Fruit fly (Drosophila melanogaster) whole organism, wandering third instar larva: ENCODE measurements around the gene CG43693.

Experiments used
- CG32264 ChIP-seq: fragments of 200-800 bp; sonication (Bioruptor generic); optimal IDR thresholded peaks from 2 replicates; lab custom pipeline; 2016; ENCODE audit warnings: missing biosample characterization, missing genetic modification characterization
- CG9705 ChIP-seq: fragments of 200-800 bp; sonication (Bioruptor generic); optimal IDR thresholded peaks from 2 replicates; lab custom pipeline; 2018; ENCODE audit warnings: missing biosample characterization, mild to moderate bottlenecking, missing genetic modification characterization
- CrebA ChIP-seq: fragments of 200-800 bp; sonication (Bioruptor generic); optimal IDR thresholded peaks from 2 replicates; lab custom pipeline; 2016; ENCODE audit warnings: missing biosample characterization, mild to moderate bottlenecking, missing genetic modification characterization, borderline replicate concordance
- Dfd ChIP-seq: fragments of >200 bp; optimal IDR thresholded peaks from 2 replicates; lab custom pipeline; 2017; ENCODE audit warnings: missing biosample characterization, missing genetic modification characterization
- Dif ChIP-seq: fragments of 200-275, 200-300 bp; sonication (Bioruptor generic); optimal IDR thresholded peaks from 2 replicates; lab custom pipeline; 2018; ENCODE audit warnings: missing biosample characterization, missing genetic modification characterization; ENCODE audit not compliant: partially characterized antibody
- GATAd ChIP-seq: sonication (Bioruptor generic); optimal IDR thresholded peaks from 2 replicates; lab custom pipeline; 2016; ENCODE audit warnings: missing biosample characterization, missing genetic modification characterization
- HLH106 ChIP-seq: fragments of 200-800 bp; optimal IDR thresholded peaks from 3 replicates; lab custom pipeline; 2019; ENCODE audit warnings: missing biosample characterization, mild to moderate bottlenecking, missing genetic modification characterization, moderate library complexity
- Hnf4 ChIP-seq: fragments of 200-800 bp; sonication (Bioruptor generic); optimal IDR thresholded peaks from 2 replicates; lab custom pipeline; 2016; ENCODE audit warnings: missing biosample characterization, mild to moderate bottlenecking, missing genetic modification characterization
- Hr78 ChIP-seq: fragments of >200 bp; optimal IDR thresholded peaks from 2 replicates; lab custom pipeline; 2017; ENCODE audit warnings: missing biosample characterization, missing genetic modification characterization
- Hr83 ChIP-seq: fragments of 200-300 bp; sonication (Bioruptor generic); optimal IDR thresholded peaks from 2 replicates; lab custom pipeline; 2016; ENCODE audit warnings: missing biosample characterization, mild to moderate bottlenecking, missing genetic modification characterization, moderate library complexity; ENCODE audit not compliant: poor library complexity, severe bottlenecking
- Jra ChIP-seq: sonication (Bioruptor generic); optimal IDR thresholded peaks from 2 replicates; lab custom pipeline; 2016; ENCODE audit warnings: missing biosample characterization, missing genetic modification characterization
- Mio ChIP-seq: sonication (Bioruptor generic); optimal IDR thresholded peaks from 2 replicates; lab custom pipeline; 2016; ENCODE audit warnings: missing biosample characterization, missing genetic modification characterization
- Myc ChIP-seq: fragments of >200 bp; optimal IDR thresholded peaks from 2 replicates; lab custom pipeline; 2017
- OdsH ChIP-seq: fragments of 200-800 bp; sonication (Bioruptor generic); optimal IDR thresholded peaks from 2 replicates; lab custom pipeline; 2016; ENCODE audit warnings: missing biosample characterization, mild to moderate bottlenecking, missing genetic modification characterization
- Rel ChIP-seq, 2 experiments: fragments of 200-800 bp; sonication (Bioruptor generic) in 1 of 2; optimal IDR thresholded peaks; 2 replicates in 1 of 2; 3 replicates in 1 of 2; lab custom pipeline; 2016 to 2019; ENCODE audit warnings: mild to moderate bottlenecking in 2 of 2, missing biosample characterization in 2 of 2, missing genetic modification characterization in 2 of 2, moderate library complexity in 1 of 2
- Sp1 ChIP-seq: fragments of 200-800 bp; sonication (Bioruptor generic); optimal IDR thresholded peaks from 3 replicates; lab custom pipeline; 2019; ENCODE audit warnings: missing biosample characterization, mild to moderate bottlenecking, missing genetic modification characterization, moderate library complexity
- Vsx2 ChIP-seq: fragments of 200-300, 225-300 bp; sonication (Bioruptor generic); optimal IDR thresholded peaks from 2 replicates; lab custom pipeline; 2018; ENCODE audit warnings: missing biosample characterization, missing genetic modification characterization; ENCODE audit not compliant: partially characterized antibody
- br ChIP-seq: fragments of 200-800 bp; sonication (Bioruptor generic); optimal IDR thresholded peaks from 2 replicates; lab custom pipeline; 2016; ENCODE audit warnings: missing biosample characterization, missing genetic modification characterization
- dl ChIP-seq, 2 experiments: fragments of 175-275, 200-275 bp in 1 of 2; fragments of 200-275 bp in 1 of 2; sonication (Bioruptor generic); optimal IDR thresholded peaks; lab custom pipeline; 2018; ENCODE audit warnings: mild to moderate bottlenecking in 2 of 2, missing biosample characterization in 2 of 2, missing genetic modification characterization in 2 of 2, moderate library complexity in 2 of 2; ENCODE audit not compliant: partially characterized antibody in 2 of 2, insufficient read depth in 1 of 2
- dmrt93B ChIP-seq: fragments of 200-800 bp; sonication (Bioruptor generic); optimal IDR thresholded peaks from 2 replicates; lab custom pipeline; 2018; ENCODE audit warnings: missing biosample characterization, mild to moderate bottlenecking, missing genetic modification characterization
- dsf ChIP-seq: sonication (Bioruptor generic); optimal IDR thresholded peaks from 2 replicates; lab custom pipeline; 2016; ENCODE audit warnings: missing biosample characterization, missing genetic modification characterization, borderline replicate concordance
- ey ChIP-seq: fragments of 200-800 bp; sonication (Bioruptor generic); optimal IDR thresholded peaks from 2 replicates; lab custom pipeline; 2016; ENCODE audit warnings: missing biosample characterization, missing genetic modification characterization
- foxo ChIP-seq, 2 experiments: fragments of 200-800 bp; sonication (Bioruptor generic); optimal IDR thresholded peaks; 2 replicates in 1 of 2; 3 replicates in 1 of 2; lab custom pipeline; 2016 to 2017; ENCODE audit warnings: missing biosample characterization in 2 of 2, missing genetic modification characterization in 2 of 2
- fru ChIP-seq: fragments of 200-800 bp; sonication (Bioruptor generic); optimal IDR thresholded peaks from 3 replicates; lab custom pipeline; 2016; ENCODE audit warnings: missing biosample characterization, mild to moderate bottlenecking, missing genetic modification characterization
- h ChIP-seq: fragments of 200-800 bp; sonication (Bioruptor generic); optimal IDR thresholded peaks from 3 replicates; lab custom pipeline; 2016; ENCODE audit warnings: missing biosample characterization, mild to moderate bottlenecking, missing genetic modification characterization
- jim ChIP-seq: fragments of 175-275, 200-325 bp; sonication (Bioruptor generic); optimal IDR thresholded peaks from 2 replicates; lab custom pipeline; 2016; ENCODE audit warnings: missing biosample characterization, mild to moderate bottlenecking, missing genetic modification characterization
- pan ChIP-seq: fragments of >200 bp; optimal IDR thresholded peaks from 2 replicates; lab custom pipeline; 2017
- psq ChIP-seq: fragments of 200-800 bp; sonication (Bioruptor generic); optimal IDR thresholded peaks from 3 replicates; lab custom pipeline; 2017; ENCODE audit warnings: missing biosample characterization, mild to moderate bottlenecking, missing genetic modification characterization, moderate library complexity
- rgr ChIP-seq: fragments of 200-800 bp; sonication (Bioruptor generic); optimal IDR thresholded peaks from 3 replicates; lab custom pipeline; 2016; ENCODE audit warnings: missing biosample characterization, mild to moderate bottlenecking, missing genetic modification characterization
- sage ChIP-seq: fragments of 200-800 bp; sonication (Bioruptor generic); optimal IDR thresholded peaks from 2 replicates; lab custom pipeline; 2016; ENCODE audit warnings: missing biosample characterization, mild to moderate bottlenecking, missing genetic modification characterization
- sv ChIP-seq: fragments of 200-800 bp; sonication (Bioruptor generic); optimal IDR thresholded peaks from 3 replicates; lab custom pipeline; 2016; ENCODE audit warnings: missing biosample characterization, missing genetic modification characterization
- tai ChIP-seq: sonication (Bioruptor generic); optimal IDR thresholded peaks from 2 replicates; lab custom pipeline; 2016; ENCODE audit warnings: missing biosample characterization, missing genetic modification characterization
- usp ChIP-seq: fragments of >200 bp; optimal IDR thresholded peaks from 2 replicates; lab custom pipeline; 2017; ENCODE audit warnings: missing biosample characterization, missing genetic modification characterization
- woc ChIP-seq: sonication (Bioruptor generic); optimal IDR thresholded peaks from 2 replicates; lab custom pipeline; 2016; ENCODE audit warnings: missing biosample characterization, mild to moderate bottlenecking, missing genetic modification characterization

Gene CG43693

DNA sequence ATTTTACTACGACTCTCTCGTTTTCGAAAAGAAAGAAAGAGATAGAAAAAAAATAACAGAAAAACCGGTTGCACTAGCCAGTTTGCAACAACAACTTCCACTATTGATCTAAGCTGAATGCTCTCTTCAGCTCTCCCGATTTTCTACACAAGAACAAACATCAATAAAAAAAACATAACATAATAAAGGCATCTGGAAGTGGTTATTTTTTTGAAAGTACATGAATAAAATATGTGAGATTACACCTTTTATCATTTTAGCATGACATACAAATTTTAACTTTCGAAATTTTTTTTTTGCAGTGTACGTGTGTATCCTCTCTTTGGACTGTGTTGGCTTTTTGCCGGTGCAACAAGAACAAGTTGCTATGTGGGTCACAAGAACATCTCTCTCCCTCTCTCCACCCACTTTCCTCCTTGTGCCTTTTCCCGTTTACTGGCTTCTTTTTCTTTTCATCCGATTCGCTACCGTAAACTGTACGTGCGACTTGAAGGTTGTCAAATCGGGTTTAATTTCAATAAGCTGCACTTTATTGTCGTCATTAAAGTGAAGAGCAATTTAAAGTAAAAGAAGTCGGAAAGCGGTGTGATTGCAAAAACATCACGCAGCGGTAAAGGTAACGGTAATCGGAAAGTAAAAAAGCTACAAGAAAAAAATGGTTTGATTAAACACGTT lies 33.5 kb upstream of the CG43693 start:
- TF ChIP-seq psq (GFP tag; lab: Kevin White, UChicago) (peak; percentile 70), CG32264 (peak; percentile 56), ey (peak; percentile 89), br (GFP tag; lab: Kevin White, UChicago) (peak; percentile 74), woc (GFP tag; lab: Kevin White, UChicago) (peak; percentile 49), Hnf4 (GFP tag; lab: Kevin White, UChicago) (no peak), sage (GFP tag; lab: Kevin White, UChicago) (peak; percentile 51), Sp1 (no peak), rgr (GFP tag; lab: Kevin White, UChicago) (peak; percentile 88), OdsH (GFP tag; lab: Kevin White, UChicago) (peak; percentile 87), CG9705 (GFP tag; lab: Kevin White, UChicago) (no peak), fru (GFP tag; lab: Kevin White, UChicago) (no peak), sv (GFP tag; lab: Kevin White, UChicago) (peak; percentile 95)
- TF ChIP-seq, all 38 proteins: peak for 9

DNA sequence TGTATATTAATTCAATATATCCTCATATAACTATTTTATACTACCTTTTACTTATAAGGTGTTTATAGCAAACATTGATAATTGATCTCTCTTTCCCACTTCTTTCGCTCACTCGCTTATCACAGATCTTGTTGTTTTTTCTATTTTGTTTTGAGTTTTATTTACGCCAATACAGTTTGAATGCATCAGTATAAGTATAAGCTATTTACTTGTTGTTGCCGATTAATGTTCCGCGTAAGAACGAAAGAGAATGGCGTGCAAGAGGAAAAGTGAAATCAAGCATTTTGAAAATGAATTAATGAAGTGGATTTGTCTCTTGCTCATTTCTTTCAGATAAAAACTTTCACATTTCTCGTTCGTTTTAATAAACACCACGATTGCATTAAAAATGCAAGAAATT lies 32.4 kb upstream of the CG43693 start:
- peak; percentile 60 for TF ChIP-seq psq (GFP tag; lab: Kevin White, UChicago)
- TF ChIP-seq rgr (GFP tag; lab: Kevin White, UChicago) = peak; percentile 87
- TF ChIP-seq GATAd = no peak
- TF ChIP-seq, all 38 proteins: peak for 2

DNA sequence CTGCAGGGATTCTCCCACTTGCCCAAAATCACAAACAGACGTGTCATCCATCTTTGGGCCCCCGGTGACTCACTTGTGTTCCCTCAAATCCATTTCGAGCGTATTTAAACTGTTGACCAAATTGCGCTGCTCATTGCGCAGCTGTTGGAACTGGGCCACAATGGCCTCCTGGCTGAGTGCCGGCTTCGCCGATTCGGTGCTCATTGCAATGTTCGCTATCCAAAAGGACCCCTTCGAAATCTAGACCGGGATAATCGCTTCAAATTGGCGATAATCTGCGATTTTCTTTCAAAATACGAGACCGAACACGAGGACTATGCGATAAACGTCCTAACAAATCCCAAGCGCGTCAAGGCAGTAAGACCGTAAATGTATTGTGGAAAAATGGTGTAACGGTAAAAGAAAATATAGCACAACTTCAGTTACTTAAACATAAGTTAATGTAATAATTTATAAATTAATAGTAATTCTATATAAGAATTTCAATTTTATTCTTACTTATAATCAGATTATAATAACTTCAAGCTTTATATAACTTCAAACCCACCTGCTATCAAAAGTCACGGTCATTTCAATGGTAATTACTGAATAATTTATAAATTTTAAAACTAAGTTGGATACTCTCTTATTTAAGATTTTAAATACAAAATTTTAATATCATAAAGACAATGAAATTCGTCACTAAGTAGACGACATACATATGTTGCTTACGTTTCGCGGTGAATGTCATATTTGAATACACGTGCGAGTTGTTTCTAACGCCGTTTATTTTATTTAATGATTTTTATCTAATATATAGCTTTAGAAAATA lies 23.1 kb upstream of the CG43693 start, which contains the start of the genes Pfdn2 and Noc1:
Gene Pfdn2, minus strand, starts transcription at position 346 of the 811 bp plus-strand sequence.
Gene Noc1, plus strand, starts transcription at position 727 of the 811 bp plus-strand sequence.
- TF ChIP-seq sv (GFP tag; lab: Kevin White, UChicago) (peak; percentile 24), dsf (peak; percentile 51), Myc (lab: Kevin White, UChicago) (peak; percentile 55), Hnf4 (GFP tag; lab: Kevin White, UChicago) (no peak), rgr (GFP tag; lab: Kevin White, UChicago) (no peak), dl (GFP tag; optimal IDR thresholded peaks at IDR 0.05; lab: Kevin White, UChicago; ENCODE audit: insufficient read depth in 1 of 2, partially characterized antibody in 2 of 2) (no peak), Hr78 (GFP tag; lab: Kevin White, UChicago) (no peak), Dif (GFP tag; lab: Kevin White, UChicago) (no peak), psq (GFP tag; lab: Kevin White, UChicago) (peak; percentile 54), br (GFP tag; lab: Kevin White, UChicago) (no peak)

- TF ChIP-seq Sp1 = no peak
- no peak for TF ChIP-seq foxo (GFP tag; optimal IDR thresholded peaks at IDR 0.05; lab: Kevin White, UChicago)
- TF ChIP-seq dmrt93B = no peak
- TF ChIP-seq Hr78 (GFP tag; lab: Kevin White, UChicago) = no peak
Observed at dm6 chr3L:11071057-11071456, 19.9 kb upstream of the CG43693 start.

DNA sequence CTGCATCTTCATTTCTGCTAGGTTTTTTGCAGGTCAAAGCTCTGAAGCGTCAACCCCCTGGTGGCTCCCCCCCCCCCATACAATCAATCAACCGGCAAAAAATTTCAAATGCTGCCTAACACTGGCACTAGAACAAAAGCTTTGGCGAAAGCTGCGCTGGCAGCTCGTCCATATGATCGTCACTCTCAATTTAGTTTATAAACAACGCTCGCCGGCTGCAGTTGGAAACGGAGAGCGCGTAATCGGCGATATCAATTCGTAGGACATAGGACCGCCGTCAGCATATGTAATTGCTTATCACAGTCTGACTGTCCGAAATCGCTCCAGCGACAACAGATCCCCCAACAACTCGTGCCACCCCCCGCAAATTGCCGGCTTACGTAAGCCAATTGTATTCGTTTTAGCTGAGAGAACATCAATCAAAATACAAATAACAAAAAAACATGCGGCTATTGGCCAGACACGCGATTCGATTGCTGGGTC lies 19.2 kb upstream of the CG43693 start, which contains the start of gene Mocs1:
Gene Mocs1, plus strand, starts transcription at position 155 of the 483 bp plus-strand sequence.
- TF ChIP-seq CrebA (GFP tag; lab: Kevin White, UChicago) = no peak
- no peak for TF ChIP-seq tai (GFP tag; lab: Kevin White, UChicago)
- no peak for TF ChIP-seq br (GFP tag; lab: Kevin White, UChicago)
- peak; percentile 11 for TF ChIP-seq jim
- TF ChIP-seq pan (lab: Kevin White, UChicago) = no peak
- TF ChIP-seq CG32264 = no peak
- no peak for TF ChIP-seq fru (GFP tag; lab: Kevin White, UChicago)
- no peak for TF ChIP-seq dsf
- no peak for TF ChIP-seq Rel (GFP tag; optimal IDR thresholded peaks at IDR 0.05; lab: Kevin White, UChicago)
- TF ChIP-seq Rel (tag; optimal IDR thresholded peaks at IDR 0.05; lab: Kevin White, UChicago) = peak; percentile 24
- no peak for TF ChIP-seq HLH106 (tag; lab: Kevin White, UChicago)
- no peak for TF ChIP-seq Vsx2 (GFP tag; lab: Kevin White, UChicago)
- TF ChIP-seq foxo (GFP tag; optimal IDR thresholded peaks at IDR 0.05; lab: Kevin White, UChicago) = peak in 1 of 2 experiments; percentile 43
- no peak for TF ChIP-seq Jra (GFP tag; lab: Kevin White, UChicago)
- no peak for TF ChIP-seq usp (GFP tag; lab: Kevin White, UChicago)
- no peak for TF ChIP-seq psq (GFP tag; lab: Kevin White, UChicago)
- no peak for TF ChIP-seq sv (GFP tag; lab: Kevin White, UChicago)
- TF ChIP-seq Hr78 (GFP tag; lab: Kevin White, UChicago) = no peak
- peak; percentile 77 for TF ChIP-seq Hr83 (GFP tag; lab: Kevin White, UChicago)
- peak; percentile 31 for TF ChIP-seq Sp1
- TF ChIP-seq sage (GFP tag; lab: Kevin White, UChicago) = no peak
- TF ChIP-seq dl (GFP tag; optimal IDR thresholded peaks at IDR 0.05; lab: Kevin White, UChicago; ENCODE audit: insufficient read depth in 1 of 2, partially characterized antibody in 2 of 2) = no peak
- TF ChIP-seq rgr (GFP tag; lab: Kevin White, UChicago) = peak; percentile 56
- TF ChIP-seq GATAd = no peak
- TF ChIP-seq h (GFP tag; lab: Kevin White, UChicago) = no peak
- TF ChIP-seq Dfd (GFP tag; lab: Kevin White, UChicago) = no peak
- peak; percentile 47 for TF ChIP-seq Dif (GFP tag; lab: Kevin White, UChicago)
- TF ChIP-seq Mio = no peak
- TF ChIP-seq ey = no peak
- TF ChIP-seq Hnf4 (GFP tag; lab: Kevin White, UChicago) = peak; percentile 49
